Fruit fly (Drosophila melanogaster) whole organism, embryonic: ENCODE measurements around the gene FASN2.

Source experiments
- Bgb ChIP-seq: fragments of 200-800 bp; sonication (Bioruptor generic); IDR thresholded peaks from 2 replicates; pipeline ENCODE4 v1.3.6; 2022; ENCODE audit warnings: missing biosample characterization, missing genetic modification characterization; ENCODE audit not compliant: partially characterized antibody
- CG10147 ChIP-seq: fragments of 200-800 bp; sonication (Bioruptor generic); optimal IDR thresholded peaks from 2 replicates; lab custom pipeline; 2019; ENCODE audit warnings: missing biosample characterization, mild to moderate bottlenecking, missing genetic modification characterization, moderate library complexity
- CG11560 ChIP-seq: fragments of 200-800 bp; sonication (Bioruptor generic); IDR thresholded peaks from 3 replicates; pipeline ENCODE4 v1.3.6; 2022; ENCODE audit warnings: missing biosample characterization, missing genetic modification characterization
- CG12769 ChIP-seq: fragments of 200-800 bp; sonication (Bioruptor generic); optimal IDR thresholded peaks from 2 replicates; lab custom pipeline; 2019; ENCODE audit warnings: missing biosample characterization, mild to moderate bottlenecking, missing genetic modification characterization, moderate library complexity
- CG12942 ChIP-seq: fragments of 200-800 bp; sonication (Bioruptor generic); optimal IDR thresholded peaks from 3 replicates; lab custom pipeline; 2016; ENCODE audit warnings: missing biosample characterization, missing genetic modification characterization
- CG13287 ChIP-seq: fragments of 200-800 bp; sonication (Bioruptor generic); IDR thresholded peaks from 2 replicates; pipeline ENCODE4 v1.3.6; 2022; ENCODE audit warnings: missing biosample characterization, missing genetic modification characterization; ENCODE audit not compliant: partially characterized antibody
- CG13894 ChIP-seq: fragments of 200-800 bp; sonication (Bioruptor generic); optimal IDR thresholded peaks from 3 replicates; lab custom pipeline; 2018; ENCODE audit warnings: missing biosample characterization, mild to moderate bottlenecking, missing genetic modification characterization, moderate library complexity
- CG14710 ChIP-seq: fragments of 200-800 bp; sonication (Bioruptor generic); optimal IDR thresholded peaks from 3 replicates; lab custom pipeline; 2019; ENCODE audit warnings: missing biosample characterization, mild to moderate bottlenecking, missing genetic modification characterization, moderate library complexity
- CG16779 ChIP-seq: fragments of 200-800 bp; sonication (Bioruptor generic); IDR thresholded peaks from 2 replicates; pipeline ENCODE4 v1.3.6; 2022; ENCODE audit warnings: missing biosample characterization, missing genetic modification characterization
- CG17361 ChIP-seq: fragments of 200-800 bp; sonication (Bioruptor generic); IDR thresholded peaks from 3 replicates; pipeline ENCODE4 v1.3.6; 2022; ENCODE audit warnings: missing biosample characterization, missing genetic modification characterization
- CG2116 ChIP-seq: fragments of 200-800 bp; sonication (Bioruptor generic); optimal IDR thresholded peaks from 3 replicates; lab custom pipeline; 2018; ENCODE audit warnings: missing biosample characterization, mild to moderate bottlenecking, missing genetic modification characterization
- CG2199 ChIP-seq: fragments of 200-800 bp; sonication (Bioruptor generic); IDR thresholded peaks from 3 replicates; pipeline ENCODE4 v1.3.6; 2022; ENCODE audit warnings: missing biosample characterization, missing genetic modification characterization
- CG32532 ChIP-seq: fragments of 200-800 bp; sonication (Bioruptor generic); IDR thresholded peaks from 2 replicates; pipeline ENCODE4 v1.3.6; 2022; ENCODE audit warnings: missing biosample characterization, missing genetic modification characterization
- CG34376 ChIP-seq: fragments of 200-800 bp; sonication (Bioruptor generic); optimal IDR thresholded peaks from 2 replicates; lab custom pipeline; 2018; ENCODE audit warnings: missing biosample characterization, mild to moderate bottlenecking, missing genetic modification characterization
- CG4617 ChIP-seq: fragments of 200-800 bp; sonication (Bioruptor generic); optimal IDR thresholded peaks from 3 replicates; lab custom pipeline; 2016; ENCODE audit warnings: missing biosample characterization, missing genetic modification characterization, borderline replicate concordance
- CG5245 ChIP-seq: fragments of 200-800 bp; sonication (Bioruptor generic); optimal IDR thresholded peaks from 3 replicates; lab custom pipeline; 2016; ENCODE audit warnings: missing biosample characterization, missing genetic modification characterization
- CG6791 ChIP-seq: fragments of 200-800 bp; sonication (Bioruptor generic); IDR thresholded peaks from 3 replicates; pipeline ENCODE4 v1.3.6; 2022; ENCODE audit warnings: missing biosample characterization, missing genetic modification characterization; ENCODE audit not compliant: partially characterized antibody
- CG6854 ChIP-seq: fragments of 200-800 bp; sonication (Bioruptor generic); optimal IDR thresholded peaks from 3 replicates; lab custom pipeline; 2017; ENCODE audit warnings: missing biosample characterization, mild to moderate bottlenecking, missing genetic modification characterization
- CG7987 ChIP-seq: fragments of 200-800 bp; sonication (Bioruptor generic); optimal IDR thresholded peaks from 2 replicates; lab custom pipeline; 2018; ENCODE audit warnings: missing biosample characterization, mild to moderate bottlenecking, missing genetic modification characterization, moderate library complexity
- CG8290 ChIP-seq, 3 experiments: fragments of 200-800 bp; sonication (Bioruptor generic); optimal IDR thresholded peaks; 2 replicates each; lab custom pipeline; 2016 to 2019; ENCODE audit warnings: missing biosample characterization in 3 of 3, missing genetic modification characterization in 3 of 3, mild to moderate bottlenecking in 2 of 3, moderate library complexity in 1 of 3
- CG8359 ChIP-seq: fragments of 200-800 bp; sonication (Bioruptor generic); optimal IDR thresholded peaks from 2 replicates; lab custom pipeline; 2017; ENCODE audit warnings: missing biosample characterization, mild to moderate bottlenecking, missing genetic modification characterization, borderline replicate concordance
- CkIIα-i1 ChIP-seq: fragments of 200-800 bp; sonication (Bioruptor generic); IDR thresholded peaks from 2 replicates; pipeline ENCODE4 v1.3.6; 2022; ENCODE audit warnings: missing biosample characterization, missing genetic modification characterization
- CrebB ChIP-seq: fragments of 200-800 bp; sonication (Bioruptor generic); optimal IDR thresholded peaks from 3 replicates; lab custom pipeline; 2018; ENCODE audit warnings: missing biosample characterization, mild to moderate bottlenecking, missing genetic modification characterization
- D19B ChIP-seq: fragments of 200-800 bp; sonication (Bioruptor generic); optimal IDR thresholded peaks from 2 replicates; lab custom pipeline; 2017; ENCODE audit warnings: missing biosample characterization, mild to moderate bottlenecking, missing genetic modification characterization
- Dp ChIP-seq: fragments of 200-800 bp; sonication (Bioruptor generic); optimal IDR thresholded peaks from 2 replicates; lab custom pipeline; 2018; ENCODE audit warnings: missing biosample characterization, mild to moderate bottlenecking, missing genetic modification characterization, moderate library complexity
- Eip74EF ChIP-seq, 2 experiments: fragments of 200-800 bp in 1 of 2; fragments of >200 bp in 1 of 2; sonication (Bioruptor generic) in 1 of 2; optimal IDR thresholded peaks; 2 replicates each; lab custom pipeline; 2017 to 2019; ENCODE audit warnings: missing biosample characterization in 2 of 2, missing genetic modification characterization in 2 of 2, mild to moderate bottlenecking in 1 of 2, moderate library complexity in 1 of 2
- Fer3 ChIP-seq: fragments of 200-800 bp; sonication (Bioruptor generic); optimal IDR thresholded peaks from 2 replicates; lab custom pipeline; 2018; ENCODE audit warnings: missing biosample characterization, mild to moderate bottlenecking, missing genetic modification characterization, moderate library complexity
- Hmx ChIP-seq: fragments of 200-800 bp; sonication (Bioruptor generic); optimal IDR thresholded peaks from 2 replicates; lab custom pipeline; 2016; ENCODE audit warnings: missing biosample characterization, missing genetic modification characterization
- MBD-R2 ChIP-seq: fragments of 200-800 bp; sonication (Bioruptor generic); IDR thresholded peaks from 2 replicates; pipeline ENCODE4 v1.3.6; 2022; ENCODE audit warnings: missing biosample characterization, missing genetic modification characterization
- Nf-YA ChIP-seq: fragments of 200-800 bp; sonication (Bioruptor generic); IDR thresholded peaks from 2 replicates; pipeline ENCODE4 v1.3.6; 2022; ENCODE audit warnings: missing biosample characterization, missing genetic modification characterization
- Sox102F ChIP-seq: fragments of 200-800 bp; sonication (Bioruptor generic); optimal IDR thresholded peaks from 2 replicates; lab custom pipeline; 2018; ENCODE audit warnings: missing biosample characterization, mild to moderate bottlenecking, missing genetic modification characterization, moderate library complexity
- Taf1 ChIP-seq: fragments of 200-800 bp; sonication (Bioruptor generic); IDR thresholded peaks from 2 replicates; pipeline ENCODE4 v1.3.6; 2022; ENCODE audit warnings: missing biosample characterization, missing genetic modification characterization
- Vsx1 ChIP-seq: fragments of 200-800 bp; sonication (Bioruptor generic); optimal IDR thresholded peaks from 2 replicates; lab custom pipeline; 2017; ENCODE audit warnings: missing biosample characterization, mild to moderate bottlenecking, missing genetic modification characterization, missing genetic modification reagents
- ato ChIP-seq: fragments of 200-800 bp; sonication (Bioruptor generic); IDR thresholded peaks from 2 replicates; pipeline ENCODE4 v1.3.6; 2022; ENCODE audit warnings: missing biosample characterization, missing genetic modification characterization; ENCODE audit not compliant: partially characterized antibody
- bsh ChIP-seq, 2 experiments: fragments of 200-800 bp; sonication (Bioruptor generic); optimal IDR thresholded peaks; 2 replicates each; lab custom pipeline; 2017 to 2018; ENCODE audit warnings: mild to moderate bottlenecking in 2 of 2, missing biosample characterization in 2 of 2, missing genetic modification characterization in 2 of 2, moderate library complexity in 1 of 2
- cas ChIP-seq: fragments of 200-800 bp; sonication (Bioruptor generic); IDR thresholded peaks from 2 replicates; pipeline ENCODE4 v1.3.6; 2022; ENCODE audit warnings: missing biosample characterization, missing genetic modification characterization
- crc ChIP-seq: fragments of 200-800 bp; sonication (Bioruptor generic); optimal IDR thresholded peaks from 2 replicates; lab custom pipeline; 2016; ENCODE audit warnings: missing biosample characterization, missing genetic modification characterization
- fd64A ChIP-seq: fragments of 200-800 bp; sonication (Bioruptor generic); optimal IDR thresholded peaks from 3 replicates; lab custom pipeline; 2018; ENCODE audit warnings: missing biosample characterization, mild to moderate bottlenecking, missing genetic modification characterization
- gce ChIP-seq: fragments of 200-800 bp; sonication (Bioruptor generic); IDR thresholded peaks from 3 replicates; pipeline ENCODE4 v1.3.6; 2022; ENCODE audit warnings: missing biosample characterization, missing genetic modification characterization
- hkb ChIP-seq, 2 experiments: fragments of 200-800 bp in 1 of 2; fragments of >200 bp in 1 of 2; sonication (Bioruptor generic) in 1 of 2; IDR thresholded peaks in 1 of 2; optimal IDR thresholded peaks in 1 of 2; 2 replicates each; pipeline versions ENCODE4 v1.3.6 to Lab custom; 2017 to 2022; ENCODE audit warnings: missing biosample characterization in 1 of 2, missing genetic modification characterization in 1 of 2
- insv ChIP-seq, 2 experiments: fragments of 200-800 bp; sonication (Bioruptor generic); optimal IDR thresholded peaks; 3 replicates each; lab custom pipeline; 2016 to 2018; ENCODE audit warnings: missing biosample characterization in 2 of 2, missing genetic modification characterization in 2 of 2
- jumu ChIP-seq: fragments of 200-800 bp; sonication (Bioruptor generic); optimal IDR thresholded peaks from 3 replicates; lab custom pipeline; 2016; ENCODE audit warnings: missing biosample characterization, missing genetic modification characterization
- repo ChIP-seq: fragments of 200-800 bp; sonication (Bioruptor generic); optimal IDR thresholded peaks from 2 replicates; lab custom pipeline; 2016; ENCODE audit warnings: missing biosample characterization, missing genetic modification characterization
- ro ChIP-seq: fragments of 200-800 bp; sonication (Bioruptor generic); IDR thresholded peaks from 2 replicates; pipeline ENCODE4 v1.3.6; 2022; ENCODE audit warnings: missing biosample characterization, missing genetic modification characterization
- sob ChIP-seq: fragments of 200-800 bp; sonication (Bioruptor generic); IDR thresholded peaks from 2 replicates; pipeline ENCODE4 v1.3.6; 2022; ENCODE audit warnings: missing biosample characterization, missing genetic modification characterization
- ttk ChIP-seq: fragments of 200-800 bp; sonication (Bioruptor generic); IDR thresholded peaks from 2 replicates; pipeline ENCODE4 v2.1.2; 2022; ENCODE audit warnings: missing biosample characterization, missing genetic modification characterization
- unpg ChIP-seq: fragments of 200-800 bp; sonication (Bioruptor generic); optimal IDR thresholded peaks from 3 replicates; lab custom pipeline; 2018; ENCODE audit warnings: missing biosample characterization, mild to moderate bottlenecking, missing genetic modification characterization, moderate library complexity

FASN2 gene

DNA sequence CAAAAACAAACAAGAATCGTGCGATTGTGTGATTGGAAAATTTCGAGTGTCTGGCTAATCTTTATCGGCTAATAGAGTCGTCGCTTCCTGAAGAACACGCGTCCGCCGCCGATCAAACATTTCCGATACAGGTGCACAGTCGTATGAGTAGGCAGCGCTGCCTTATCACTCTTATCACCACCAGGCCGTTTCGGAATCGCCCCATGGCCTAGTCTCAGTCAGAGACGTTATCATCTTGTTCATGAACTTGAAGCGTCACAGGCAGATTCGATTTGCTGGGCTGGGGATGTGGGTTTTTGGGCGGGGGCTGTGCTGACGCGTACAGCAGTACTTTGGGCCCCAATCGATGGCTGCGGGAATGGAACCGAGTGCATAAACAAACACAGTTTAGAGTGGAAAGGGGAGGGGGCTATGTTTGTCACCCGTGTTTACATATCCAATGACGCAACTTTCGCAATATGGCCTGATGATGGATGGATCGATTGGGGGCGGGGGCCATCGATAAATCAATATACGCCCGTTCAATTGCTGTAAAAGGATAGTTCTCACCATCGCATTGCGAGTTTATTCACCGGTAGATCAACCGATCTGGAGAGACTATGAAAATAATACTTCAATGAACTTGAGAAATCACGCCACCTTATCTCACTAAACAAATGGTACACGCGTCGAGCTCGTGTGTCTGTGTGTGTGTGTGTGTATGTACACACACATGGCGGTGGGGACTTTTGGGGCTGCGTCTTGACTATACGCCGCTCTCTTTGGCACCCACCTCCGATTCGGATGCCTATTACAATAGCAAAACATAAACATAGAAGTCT is 14.4 kb downstream of the FASN2 start (continued):
- TF ChIP-seq CG13287 (no peak), CG13894 (no peak), fd64A (GFP tag; lab: Kevin White, UChicago) (no peak), D19B (GFP tag; lab: Kevin White, UChicago) (no peak), ro (no peak), CG17361 (no peak), CG10147 (GFP tag; lab: Kevin White, UChicago) (no peak), Bgb (GFP tag; lab: Robert Waterston, UW) (no peak), Fer3 (tag; lab: Kevin White, UChicago) (no peak), sob (GFP tag; lab: Robert Waterston, UW) (no peak), bsh (GFP tag; optimal IDR thresholded peaks at IDR 0.05; lab: Kevin White, UChicago) (no peak), CG12769 (tag; lab: Kevin White, UChicago) (peak; percentile 32), hkb (optimal IDR thresholded peaks at IDR 0.05; lab: Kevin White, UChicago) (no peak), hkb (GFP tag; IDR thresholded peaks at IDR 0.05; lab: Robert Waterston, UW) (no peak), CG12942 (GFP tag; lab: Kevin White, UChicago) (no peak), CG8359 (GFP tag; lab: Kevin White, UChicago) (no peak), repo (GFP tag; lab: Kevin White, UChicago) (no peak), CG6791 (no peak), jumu (GFP tag; lab: Kevin White, UChicago) (no peak), CG7987 (peak; percentile 97), ttk (GFP tag; lab: Robert Waterston, UW) (no peak), CG2199 (GFP tag; lab: Robert Waterston, UW) (no peak), Eip74EF (GFP tag; optimal IDR thresholded peaks at IDR 0.05; lab: Kevin White, UChicago) (peak in 1 of 2 experiments; percentile 50), insv (GFP tag; optimal IDR thresholded peaks at IDR 0.05; lab: Kevin White, UChicago) (no peak), CG2116 (GFP tag; lab: Kevin White, UChicago) (no peak), MBD-R2 (GFP tag; lab: Robert Waterston, UW) (no peak), CG5245 (no peak), CrebB (no peak), Taf1 (GFP tag; lab: Robert Waterston, UW) (no peak), CG14710 (tag; lab: Kevin White, UChicago) (no peak), ato (no peak), CG4617 (GFP tag; lab: Kevin White, UChicago) (no peak), Sox102F (no peak), Dp (GFP tag; lab: Kevin White, UChicago) (no peak), CG8290 (GFP tag; optimal IDR thresholded peaks at IDR 0.05; lab: Kevin White, UChicago) (no peak), CG8290 (tag; optimal IDR thresholded peaks at IDR 0.05; lab: Kevin White, UChicago) (peak in 1 of 2 experiments; percentile 18), Nf-YA (no peak), cas (GFP tag; lab: Robert Waterston, UW) (no peak), crc (GFP tag; lab: Kevin White, UChicago) (no peak), unpg (no peak), Hmx (GFP tag; lab: Kevin White, UChicago) (no peak), CG32532 (GFP tag; lab: Robert Waterston, UW) (no peak), gce (GFP tag; lab: Robert Waterston, UW) (no peak), CG11560 (tag; lab: Robert Waterston, UW) (no peak), CG6854 (no peak), CkIIα-i1 (GFP tag; lab: Robert Waterston, UW) (no peak), Vsx1 (GFP tag; lab: Kevin White, UChicago) (peak; percentile 98), CG34376 (GFP tag; lab: Kevin White, UChicago) (peak; percentile 94), CG16779 (GFP tag; lab: Robert Waterston, UW) (no peak)
